Worm (Caenorhabditis elegans) whole organism, L3 larva: ENCODE measurements around the gene cyp-13A7.

Experiments used
- R02D3.7 ChIP-seq: fragments of 150-350 bp; optimal IDR thresholded peaks from 2 replicates; lab custom pipeline; 2014; ENCODE audit warnings: missing biosample characterization, missing genetic modification characterization
- aly-2 ChIP-seq: fragments of 150-350 bp; optimal IDR thresholded peaks from 2 replicates; lab custom pipeline; 2014; ENCODE audit warnings: missing biosample characterization, missing genetic modification characterization
- ceh-28 ChIP-seq: fragments of 150-350 bp; optimal IDR thresholded peaks from 2 replicates; lab custom pipeline; 2014; ENCODE audit warnings: missing biosample characterization, missing genetic modification reagents, missing genetic modification characterization
- ceh-82 ChIP-seq: fragments of 150-350 bp; optimal IDR thresholded peaks from 2 replicates; lab custom pipeline; 2014; ENCODE audit warnings: missing biosample characterization, missing genetic modification characterization
- daf-12 ChIP-seq: fragments of 150-350 bp; optimal IDR thresholded peaks from 2 replicates; lab custom pipeline; 2014; ENCODE audit warnings: missing biosample characterization, missing genetic modification reagents, missing genetic modification characterization
- egl-27 ChIP-seq: sonication (generic microtip); optimal IDR thresholded peaks from 4 replicates; lab custom pipeline; 2017; ENCODE audit warnings: missing biosample characterization, missing genetic modification reagents, missing genetic modification characterization
- egl-5 ChIP-seq: fragments of 150-350 bp; optimal IDR thresholded peaks from 2 replicates; lab custom pipeline; 2017; ENCODE audit warnings: missing biosample characterization, missing genetic modification reagents, missing genetic modification characterization, inconsistent platforms
- elt-2 ChIP-seq: sonication (generic microtip); optimal IDR thresholded peaks from 2 replicates; lab custom pipeline; 2016; ENCODE audit warnings: missing genetic modification reagents, mild to moderate bottlenecking, missing genetic modification characterization, missing compliant biosample characterization
- elt-3 ChIP-seq, 3 experiments: fragments of 150-350 bp in 1 of 3; sonication (generic microtip) in 2 of 3; optimal IDR thresholded peaks; 2 replicates in 2 of 3; 4 replicates in 1 of 3; lab custom pipeline; 2014 to 2017; ENCODE audit warnings: missing biosample characterization in 3 of 3, missing genetic modification characterization in 3 of 3
- eor-1 ChIP-seq, 2 experiments: fragments of 150-350 bp; optimal IDR thresholded peaks; 2 replicates each; lab custom pipeline; 2014 to 2018; ENCODE audit warnings: missing biosample characterization in 2 of 2, missing genetic modification characterization in 2 of 2
- fkh-10 ChIP-seq: sonication (generic microtip); optimal IDR thresholded peaks from 2 replicates; lab custom pipeline; 2017; ENCODE audit warnings: missing biosample characterization, missing genetic modification reagents, missing genetic modification characterization
- hmg-11 ChIP-seq: sonication (generic microtip); optimal IDR thresholded peaks from 2 replicates; lab custom pipeline; 2016; ENCODE audit warnings: missing genetic modification characterization, missing compliant biosample characterization
- jun-1 ChIP-seq: fragments of 150-350 bp; optimal IDR thresholded peaks from 2 replicates; lab custom pipeline; 2014; ENCODE audit warnings: missing biosample characterization, missing genetic modification reagents, missing genetic modification characterization
- lin-15B ChIP-seq: fragments of 150-350 bp; optimal IDR thresholded peaks from 2 replicates; lab custom pipeline; 2014; ENCODE audit warnings: missing biosample characterization, missing genetic modification characterization
- lin-39 ChIP-seq: fragments of 150-350 bp; optimal IDR thresholded peaks from 2 replicates; lab custom pipeline; 2018; ENCODE audit warnings: missing biosample characterization, missing genetic modification reagents, missing genetic modification characterization
- lsy-12 ChIP-seq: sonication (generic microtip); optimal IDR thresholded peaks from 2 replicates; lab custom pipeline; 2016; ENCODE audit warnings: mild to moderate bottlenecking, missing genetic modification characterization, missing compliant biosample characterization
- mdl-1 ChIP-seq: fragments of 150-350 bp; optimal IDR thresholded peaks from 2 replicates; lab custom pipeline; 2014; ENCODE audit warnings: missing biosample characterization, missing genetic modification characterization
- mml-1 ChIP-seq: fragments of 150-350 bp; sonication (generic microtip); optimal IDR thresholded peaks from 3 replicates; lab custom pipeline; 2014; ENCODE audit warnings: missing biosample characterization, missing genetic modification characterization
- nfya-1 ChIP-seq: sonication (generic microtip); optimal IDR thresholded peaks from 2 replicates; lab custom pipeline; 2017; ENCODE audit warnings: missing genetic modification characterization, mild to moderate bottlenecking, missing compliant biosample characterization, antibody characterized with exemption, moderate library complexity; ENCODE audit not compliant: insufficient read depth
- nhr-11 ChIP-seq: fragments of 150-350 bp; optimal IDR thresholded peaks from 2 replicates; lab custom pipeline; 2014; ENCODE audit warnings: missing biosample characterization, missing genetic modification characterization
- nhr-12 ChIP-seq: fragments of 150-350 bp; optimal IDR thresholded peaks from 2 replicates; lab custom pipeline; 2014; ENCODE audit warnings: missing biosample characterization, missing genetic modification characterization
- nhr-23 ChIP-seq: fragments of 150-350 bp; optimal IDR thresholded peaks from 2 replicates; lab custom pipeline; 2014; ENCODE audit warnings: missing biosample characterization, missing genetic modification reagents, missing genetic modification characterization
- nhr-25 ChIP-seq: sonication (generic microtip); optimal IDR thresholded peaks from 2 replicates; lab custom pipeline; 2017; ENCODE audit warnings: missing biosample characterization, missing genetic modification characterization
- nhr-28 ChIP-seq: fragments of 150-350 bp; optimal IDR thresholded peaks from 2 replicates; lab custom pipeline; 2014; ENCODE audit warnings: missing biosample characterization, missing genetic modification characterization
- nhr-43 ChIP-seq: sonication (generic microtip); optimal IDR thresholded peaks from 2 replicates; lab custom pipeline; 2016; ENCODE audit warnings: mild to moderate bottlenecking, missing genetic modification characterization, missing compliant biosample characterization; ENCODE audit not compliant: poor library complexity, severe bottlenecking
- nhr-67 ChIP-seq: fragments of 150-350 bp; optimal IDR thresholded peaks from 2 replicates; lab custom pipeline; 2014; ENCODE audit warnings: missing biosample characterization, missing genetic modification characterization
- nhr-76 ChIP-seq: fragments of 150-350 bp; sonication (generic microtip); optimal IDR thresholded peaks from 5 replicates; lab custom pipeline; 2014; ENCODE audit warnings: missing biosample characterization, missing genetic modification characterization
- nhr-77 ChIP-seq: fragments of 150-350 bp; optimal IDR thresholded peaks from 2 replicates; lab custom pipeline; 2014; ENCODE audit warnings: missing biosample characterization, missing genetic modification characterization
- pha-4 ChIP-seq: fragments of 150-350 bp; optimal IDR thresholded peaks from 2 replicates; lab custom pipeline; 2014; ENCODE audit warnings: missing biosample characterization, missing genetic modification reagents, missing genetic modification characterization
- pqm-1 ChIP-seq: fragments of 150-350 bp; optimal IDR thresholded peaks from 2 replicates; lab custom pipeline; 2017; ENCODE audit warnings: missing biosample characterization, missing genetic modification characterization, inconsistent platforms
- sea-2 ChIP-seq: fragments of 150-350 bp; sonication (generic microtip); optimal IDR thresholded peaks from 4 replicates; lab custom pipeline; 2014; ENCODE audit warnings: missing biosample characterization, missing genetic modification reagents, missing genetic modification characterization
- skn-1 ChIP-seq: fragments of 150-350 bp; optimal IDR thresholded peaks from 2 replicates; lab custom pipeline; 2014; ENCODE audit warnings: missing biosample characterization, missing genetic modification characterization
- snpc-4 ChIP-seq: fragments of 150-350 bp; optimal IDR thresholded peaks from 2 replicates; lab custom pipeline; 2014; ENCODE audit warnings: missing biosample characterization, missing genetic modification characterization
- tbx-2 ChIP-seq: sonication (generic microtip); optimal IDR thresholded peaks from 2 replicates; lab custom pipeline; 2016; ENCODE audit warnings: mild to moderate bottlenecking, missing genetic modification characterization, missing compliant biosample characterization
- unc-39 ChIP-seq: sonication (generic microtip); optimal IDR thresholded peaks from 4 replicates; lab custom pipeline; 2017; ENCODE audit warnings: missing biosample characterization, missing genetic modification characterization
- unc-62 ChIP-seq: fragments of 150-350 bp; sonication (generic microtip); optimal IDR thresholded peaks from 4 replicates; lab custom pipeline; 2014; ENCODE audit warnings: missing biosample characterization, missing genetic modification reagents, missing genetic modification characterization
- zag-1 ChIP-seq: fragments of 150-350 bp; optimal IDR thresholded peaks from 2 replicates; lab custom pipeline; 2014; ENCODE audit warnings: missing biosample characterization, missing genetic modification characterization
- ztf-11 ChIP-seq: fragments of 150-350 bp; optimal IDR thresholded peaks from 2 replicates; lab custom pipeline; 2014; ENCODE audit warnings: missing biosample characterization, missing genetic modification characterization
- ztf-4 ChIP-seq: fragments of 150-350 bp; optimal IDR thresholded peaks from 2 replicates; lab custom pipeline; 2014; ENCODE audit warnings: missing biosample characterization, missing genetic modification characterization

The cyp-13A7 gene

ce11 chrII:9769797-9770520 lies 33.5 kb upstream of the cyp-13A7 start, which contains the start of gene aqp-10:
TSS of gene aqp-10 (minus strand) at chrII:9769847.
- TF ChIP-seq snpc-4 (tag; lab: Kevin White, UChicago) (peak; percentile 36), pha-4 (tag; lab: Kevin White, UChicago) (peak; percentile 66), eor-1 (tag; optimal IDR thresholded peaks at IDR 0.05; lab: Kevin White, UChicago) (no peak), nfya-1 (tag; lab: Kevin White, UChicago) (peak; percentile 86), lin-15B (tag; lab: Kevin White, UChicago) (no peak), ceh-28 (tag; lab: Kevin White, UChicago) (peak; percentile 20), nhr-23 (tag; lab: Kevin White, UChicago) (peak; percentile 12), hmg-11 (tag; lab: Kevin White, UChicago) (peak; percentile 73), nhr-43 (tag; lab: Kevin White, UChicago) (peak; percentile 30), elt-2 (peak; percentile 76), fkh-10 (GFP tag; lab: Kevin White, UChicago) (no peak), R02D3.7 (peak; percentile 13), nhr-28 (tag; lab: Kevin White, UChicago) (no peak), jun-1 (tag; lab: Kevin White, UChicago) (no peak), nhr-11 (no peak), pqm-1 (tag; lab: Kevin White, UChicago) (peak; percentile 78)

ce11 chrII:9773892-9774581 lies 29.4 kb upstream of the cyp-13A7 start, which contains the start of gene ZK1321.4:
TSS of gene ZK1321.4 (minus strand) at chrII:9773942.
- TF ChIP-seq nfya-1 (tag; lab: Kevin White, UChicago) (peak; percentile 22), ztf-11 (no peak)

ce11 chrII:9774653-9775052 lies 28.8 kb upstream of the cyp-13A7 start:
- TF ChIP-seq mdl-1 (tag; lab: Kevin White, UChicago) (no peak), nhr-23 (tag; lab: Kevin White, UChicago) (peak; percentile 78), unc-62 (GFP tag; lab: Kevin White, UChicago) (no peak), snpc-4 (tag; lab: Kevin White, UChicago) (peak; percentile 27), mml-1 (tag; lab: Kevin White, UChicago) (no peak), ceh-82 (tag; lab: Kevin White, UChicago) (no peak), aly-2 (no peak), zag-1 (tag; lab: Kevin White, UChicago) (no peak), ztf-4 (tag; lab: Kevin White, UChicago) (peak; percentile 42), lin-15B (tag; lab: Kevin White, UChicago) (peak; percentile 1), nhr-76 (tag; lab: Kevin White, UChicago) (no peak), skn-1 (tag; lab: Kevin White, UChicago) (peak; percentile 22), nhr-67 (tag; lab: Kevin White, UChicago) (no peak), tbx-2 (tag; lab: Kevin White, UChicago) (peak; percentile 40), nhr-77 (tag; lab: Kevin White, UChicago) (no peak), pha-4 (tag; lab: Kevin White, UChicago) (peak; percentile 43), jun-1 (tag; lab: Kevin White, UChicago) (no peak), egl-5 (tag; lab: Kevin White, UChicago) (no peak), unc-39 (no peak), fkh-10 (GFP tag; lab: Kevin White, UChicago) (no peak), pqm-1 (tag; lab: Kevin White, UChicago) (no peak), nfya-1 (tag; lab: Kevin White, UChicago) (peak; percentile 60), daf-12 (no peak), R02D3.7 (no peak), nhr-43 (tag; lab: Kevin White, UChicago) (peak; percentile 79), lsy-12 (tag; lab: Kevin White, UChicago) (peak; percentile 77), nhr-25 (tag; lab: Kevin White, UChicago) (peak; percentile 57), elt-2 (peak; percentile 46), nhr-12 (no peak), hmg-11 (tag; lab: Kevin White, UChicago) (peak; percentile 77), egl-27 (tag; lab: Kevin White, UChicago) (no peak), lin-39 (tag; lab: Kevin White, UChicago) (peak; percentile 39), elt-3 (tag; optimal IDR thresholded peaks at IDR 0.05; lab: Kevin White, UChicago) (no peak), sea-2 (no peak), ztf-11 (no peak)
